Worm (Caenorhabditis elegans) whole organism, L1 larva: ENCODE data around the gene col-127.

Experiments
- aha-1 ChIP-seq: fragments of 150-350 bp; optimal IDR thresholded peaks from 2 replicates; lab custom pipeline; 2014; ENCODE audit warnings: missing biosample characterization, missing genetic modification characterization
- aly-2 ChIP-seq: fragments of 150-350 bp; optimal IDR thresholded peaks from 2 replicates; lab custom pipeline; 2014; ENCODE audit warnings: missing biosample characterization, missing genetic modification characterization
- ama-1 ChIP-seq: fragments of 150-350 bp; optimal IDR thresholded peaks from 2 replicates; lab custom pipeline; 2014
- mep-1 ChIP-seq: fragments of 150-350 bp; optimal IDR thresholded peaks from 2 replicates; lab custom pipeline; 2014; ENCODE audit warnings: missing biosample characterization, missing genetic modification characterization

DNA sequence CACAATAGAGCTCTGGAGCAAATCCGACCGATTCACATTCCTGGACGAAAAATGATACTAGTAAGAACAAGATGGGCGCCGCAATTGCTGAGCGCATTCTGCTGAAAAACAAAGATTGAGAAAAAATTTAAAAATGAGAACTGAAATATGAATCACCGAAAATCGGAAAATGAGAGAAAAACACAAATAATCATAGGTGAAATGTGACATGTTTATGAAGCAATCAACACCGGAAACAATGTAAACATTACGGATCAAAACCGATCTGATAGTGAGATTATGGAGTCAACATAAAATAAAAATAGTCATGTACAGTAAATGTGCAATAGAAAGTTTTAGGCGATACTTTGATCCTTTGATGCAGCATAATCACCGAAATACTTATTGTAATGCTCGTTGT is 47.9 kb upstream of the col-127 start, which contains the start of gene dnj-2:
- TF ChIP-seq aly-2: no peak
- TF ChIP-seq mep-1 (tag; lab: Kevin White, UChicago): no peak
- TF ChIP-seq aha-1: no peak
- no peak for TF ChIP-seq ama-1 (lab: Kevin White, UChicago)
